Worm (Caenorhabditis elegans) whole organism, young adult: ENCODE results near the gene srh-212.

ENCODE experiments used
- B0035.1 ChIP-seq: sonication (generic microtip); optimal IDR thresholded peaks from 2 replicates; lab custom pipeline; 2016; ENCODE audit warnings: missing genetic modification characterization, mild to moderate bottlenecking, missing compliant biosample characterization, missing genotype, missing genetic modification reagents
- B0261.1 ChIP-seq: sonication (generic microtip); optimal IDR thresholded peaks from 2 replicates; lab custom pipeline; 2016; ENCODE audit warnings: mild to moderate bottlenecking, missing genetic modification characterization, moderate library complexity, missing compliant biosample characterization
- B0336.3 ChIP-seq: fragments of 200-800 bp; sonication (Bioruptor generic); IDR thresholded peaks from 2 replicates; pipeline ENCODE4 v1.3.6; 2022; ENCODE audit warnings: missing genetic modification characterization, missing compliant biosample characterization
- F10E7.11 ChIP-seq: sonication (generic microtip); optimal IDR thresholded peaks from 2 replicates; lab custom pipeline; 2017; ENCODE audit warnings: mild to moderate bottlenecking, missing genetic modification characterization, moderate library complexity, missing compliant biosample characterization
- F49E8.2 ChIP-seq: sonication (generic microtip); optimal IDR thresholded peaks from 3 replicates; lab custom pipeline; 2017; ENCODE audit warnings: missing genetic modification characterization, mild to moderate bottlenecking, missing compliant biosample characterization, antibody characterized with exemption, moderate library complexity; ENCODE audit not compliant: insufficient read depth
- T26A5.8 ChIP-seq: sonication (generic microtip); optimal IDR thresholded peaks from 2 replicates; lab custom pipeline; 2016; ENCODE audit warnings: missing genetic modification characterization, missing compliant biosample characterization
- Y53G8AR.9 ChIP-seq: fragments of 200-800 bp; sonication (Bioruptor generic); conservative IDR thresholded peaks from 2 replicates; pipeline ENCODE4 v1.3.6; 2022; ENCODE audit warnings: missing genetic modification reagents, missing genetic modification characterization, missing compliant biosample characterization
- Y56A3A.18 ChIP-seq: fragments of 200-800 bp; sonication (Bioruptor generic); IDR thresholded peaks from 2 replicates; pipeline ENCODE4 v1.3.6; 2022; ENCODE audit warnings: missing genetic modification reagents, missing genetic modification characterization, missing compliant biosample characterization
- Y79H2A.3 ChIP-seq: fragments of 200-800 bp; sonication (Bioruptor generic); conservative IDR thresholded peaks from 2 replicates; pipeline ENCODE4 v1.3.6; 2022; ENCODE audit warnings: missing genetic modification reagents, missing genetic modification characterization, missing compliant biosample characterization
- atf-7 ChIP-seq: sonication (generic microtip); optimal IDR thresholded peaks from 2 replicates; lab custom pipeline; 2017; ENCODE audit warnings: mild to moderate bottlenecking, missing genetic modification characterization, missing compliant biosample characterization
- athp-1 ChIP-seq: sonication (generic microtip); optimal IDR thresholded peaks from 2 replicates; lab custom pipeline; 2017; ENCODE audit warnings: mild to moderate bottlenecking, missing genetic modification characterization, missing compliant biosample characterization
- attf-3 ChIP-seq: fragments of 200-800 bp; sonication (Bioruptor generic); conservative IDR thresholded peaks from 2 replicates; pipeline ENCODE4 v1.3.6; 2022; ENCODE audit warnings: missing genetic modification reagents, missing genetic modification characterization, missing compliant biosample characterization
- attf-6 ChIP-seq: fragments of 200-800 bp; sonication (Bioruptor generic); IDR thresholded peaks from 2 replicates; pipeline ENCODE4 v1.3.6; 2022; ENCODE audit warnings: missing genetic modification reagents, missing genetic modification characterization, missing compliant biosample characterization
- cebp-1 ChIP-seq, 2 experiments: fragments of 200-800 bp in 1 of 2; sonication (Bioruptor generic) in 1 of 2; sonication (generic microtip) in 1 of 2; IDR thresholded peaks in 1 of 2; optimal IDR thresholded peaks in 1 of 2; 2 replicates each; pipeline versions ENCODE4 v1.3.6 to Lab custom; 2017 to 2022; ENCODE audit warnings: missing compliant biosample characterization in 2 of 2, missing genetic modification characterization in 2 of 2, mild to moderate bottlenecking in 1 of 2, missing genetic modification reagents in 1 of 2, moderate library complexity in 1 of 2
- ceh-100 ChIP-seq: fragments of 200-800 bp; sonication (Bioruptor generic); IDR thresholded peaks from 2 replicates; pipeline ENCODE4 v1.3.6; 2022; ENCODE audit warnings: missing genetic modification reagents, missing genetic modification characterization, missing compliant biosample characterization
- dpff-1 ChIP-seq: sonication (generic microtip); optimal IDR thresholded peaks from 2 replicates; lab custom pipeline; 2017; ENCODE audit warnings: mild to moderate bottlenecking, missing genetic modification characterization, missing compliant biosample characterization
- efl-1 ChIP-seq: fragments of 150-350 bp; optimal IDR thresholded peaks from 2 replicates; lab custom pipeline; 2014; ENCODE audit warnings: missing biosample characterization, missing genetic modification reagents, missing genetic modification characterization
- egl-44 ChIP-seq: fragments of 200-800 bp; sonication (Bioruptor generic); IDR thresholded peaks from 2 replicates; pipeline ENCODE4 v1.3.6; 2022; ENCODE audit warnings: missing genetic modification reagents, missing genetic modification characterization, missing compliant biosample characterization
- ekl-4 ChIP-seq: fragments of 200-800 bp; sonication (Bioruptor generic); IDR thresholded peaks from 2 replicates; pipeline ENCODE4 v1.3.6; 2022; ENCODE audit warnings: missing genetic modification reagents, missing genetic modification characterization, missing compliant biosample characterization
- him-1 ChIP-seq: sonication (generic microtip); optimal IDR thresholded peaks from 2 replicates; lab custom pipeline; 2016; ENCODE audit warnings: missing genotype, missing genetic modification reagents, missing genetic modification characterization, missing compliant biosample characterization
- hlh-12 ChIP-seq: sonication (generic microtip); optimal IDR thresholded peaks from 2 replicates; lab custom pipeline; 2016; ENCODE audit warnings: missing genetic modification characterization, missing compliant biosample characterization
- hrde-1 ChIP-seq: sonication (generic microtip); optimal IDR thresholded peaks from 2 replicates; lab custom pipeline; 2016; ENCODE audit warnings: missing genetic modification characterization, mild to moderate bottlenecking, missing compliant biosample characterization, moderate library complexity, missing genotype, missing genetic modification reagents, borderline replicate concordance
- let-607 ChIP-seq, 2 experiments: fragments of 200-800 bp in 1 of 2; sonication (Bioruptor generic) in 1 of 2; sonication (generic microtip) in 1 of 2; optimal IDR thresholded peaks; 2 replicates each; lab custom pipeline; 2016 to 2018; ENCODE audit warnings: mild to moderate bottlenecking in 2 of 2, missing compliant biosample characterization in 2 of 2, missing genetic modification characterization in 2 of 2, moderate library complexity in 2 of 2, missing genotype in 1 of 2
- lin-35 ChIP-seq, 3 experiments: fragments of 150-350 bp in 2 of 3; sonication (generic microtip) in 1 of 3; optimal IDR thresholded peaks; 2 replicates each; lab custom pipeline; 2014 to 2018; ENCODE audit warnings: missing biosample characterization in 3 of 3, missing genetic modification characterization in 3 of 3, missing genetic modification reagents in 3 of 3
- lin-54 ChIP-seq: fragments of 200-800 bp; sonication (Bioruptor generic); optimal IDR thresholded peaks from 2 replicates; lab custom pipeline; 2018; ENCODE audit warnings: mild to moderate bottlenecking, missing genetic modification characterization, missing compliant biosample characterization
- lsy-27 ChIP-seq: sonication (generic microtip); optimal IDR thresholded peaks from 2 replicates; lab custom pipeline; 2017; ENCODE audit warnings: missing genetic modification characterization, mild to moderate bottlenecking, missing compliant biosample characterization, antibody characterized with exemption, missing genotype, borderline replicate concordance; ENCODE audit not compliant: insufficient read depth
- mcd-1 ChIP-seq: fragments of 200-800 bp; sonication (Bioruptor generic); IDR thresholded peaks from 2 replicates; pipeline ENCODE4 v1.3.6; 2022; ENCODE audit warnings: missing genetic modification reagents, missing genetic modification characterization, missing compliant biosample characterization
- mes-4 ChIP-seq: sonication (generic microtip); optimal IDR thresholded peaks from 2 replicates; lab custom pipeline; 2016; ENCODE audit warnings: missing genotype, missing genetic modification characterization, missing compliant biosample characterization
- mxl-1 ChIP-seq: sonication (generic microtip); optimal IDR thresholded peaks from 2 replicates; lab custom pipeline; 2016; ENCODE audit warnings: missing genetic modification characterization, missing compliant biosample characterization
- nfya-1 ChIP-seq: sonication (generic microtip); optimal IDR thresholded peaks from 2 replicates; lab custom pipeline; 2017; ENCODE audit warnings: antibody characterized with exemption, missing compliant biosample characterization, missing genetic modification characterization, borderline replicate concordance; ENCODE audit not compliant: insufficient read depth
- nfyb-1 ChIP-seq: fragments of 200-800 bp; sonication (Bioruptor generic); IDR thresholded peaks from 2 replicates; pipeline ENCODE4 v1.3.6; 2022; ENCODE audit warnings: missing genetic modification reagents, missing genetic modification characterization, missing compliant biosample characterization
- pbrm-1 ChIP-seq: fragments of 200-800 bp; sonication (Bioruptor generic); IDR thresholded peaks from 2 replicates; pipeline ENCODE4 v1.3.6; 2022; ENCODE audit warnings: missing genetic modification reagents, missing genetic modification characterization, missing compliant biosample characterization
- rcor-1 ChIP-seq: fragments of 200-800 bp; sonication (Bioruptor generic); IDR thresholded peaks from 2 replicates; pipeline ENCODE4 v1.3.6; 2022; ENCODE audit warnings: missing genetic modification reagents, missing genetic modification characterization, missing compliant biosample characterization
- rec-8 ChIP-seq, 2 experiments: sonication (generic microtip); optimal IDR thresholded peaks; 2 replicates each; lab custom pipeline; 2016; ENCODE audit warnings: mild to moderate bottlenecking in 2 of 2, missing genetic modification characterization in 2 of 2, missing genetic modification reagents in 2 of 2, missing genotype in 2 of 2, missing biosample characterization in 1 of 2, missing compliant biosample characterization in 1 of 2, moderate library complexity in 1 of 2
- snpc-1.1 ChIP-seq: sonication (generic microtip); optimal IDR thresholded peaks from 2 replicates; lab custom pipeline; 2017; ENCODE audit warnings: missing genetic modification characterization, mild to moderate bottlenecking, missing compliant biosample characterization, antibody characterized with exemption, moderate library complexity, missing genotype, missing genetic modification reagents; ENCODE audit not compliant: insufficient read depth
- snpc-1.3 ChIP-seq: sonication (generic microtip); optimal IDR thresholded peaks from 2 replicates; lab custom pipeline; 2017; ENCODE audit warnings: missing genetic modification characterization, mild to moderate bottlenecking, missing compliant biosample characterization, antibody characterized with exemption, moderate library complexity, missing genotype, missing genetic modification reagents; ENCODE audit not compliant: insufficient read depth
- snpc-4 ChIP-seq, 5 experiments: fragments of 150-350 bp in 1 of 5; sonication (generic microtip) in 4 of 5; optimal IDR thresholded peaks; 2 replicates each; lab custom pipeline; 2014 to 2018; ENCODE audit warnings: missing genetic modification characterization in 5 of 5, missing biosample characterization in 3 of 5, antibody characterized with exemption in 2 of 5, mild to moderate bottlenecking in 2 of 5, missing compliant biosample characterization in 2 of 5, missing genotype in 2 of 5, moderate library complexity in 2 of 5, missing genetic modification reagents in 1 of 5
- somi-1 ChIP-seq: fragments of 200-800 bp; sonication (Bioruptor generic); optimal IDR thresholded peaks from 2 replicates; lab custom pipeline; 2018; ENCODE audit warnings: mild to moderate bottlenecking, missing genetic modification characterization, missing compliant biosample characterization
- tbx-9 ChIP-seq: sonication (generic microtip); optimal IDR thresholded peaks from 2 replicates; lab custom pipeline; 2016; ENCODE audit warnings: borderline replicate concordance, missing genetic modification characterization, inconsistent platforms, missing compliant biosample characterization
- unc-130 ChIP-seq: sonication (generic microtip); optimal IDR thresholded peaks from 2 replicates; lab custom pipeline; 2016; ENCODE audit warnings: missing genetic modification reagents, missing genetic modification characterization, missing compliant biosample characterization
- ztf-18 ChIP-seq: sonication (generic microtip); optimal IDR thresholded peaks from 2 replicates; lab custom pipeline; 2016; ENCODE audit warnings: missing genotype, mild to moderate bottlenecking, missing genetic modification characterization, missing compliant biosample characterization
- ztf-25 ChIP-seq: fragments of 200-800 bp; sonication (Bioruptor generic); IDR thresholded peaks from 2 replicates; pipeline ENCODE4 v1.3.6; 2022; ENCODE audit warnings: missing genetic modification reagents, missing genetic modification characterization, missing compliant biosample characterization

Gene srh-212

DNA sequence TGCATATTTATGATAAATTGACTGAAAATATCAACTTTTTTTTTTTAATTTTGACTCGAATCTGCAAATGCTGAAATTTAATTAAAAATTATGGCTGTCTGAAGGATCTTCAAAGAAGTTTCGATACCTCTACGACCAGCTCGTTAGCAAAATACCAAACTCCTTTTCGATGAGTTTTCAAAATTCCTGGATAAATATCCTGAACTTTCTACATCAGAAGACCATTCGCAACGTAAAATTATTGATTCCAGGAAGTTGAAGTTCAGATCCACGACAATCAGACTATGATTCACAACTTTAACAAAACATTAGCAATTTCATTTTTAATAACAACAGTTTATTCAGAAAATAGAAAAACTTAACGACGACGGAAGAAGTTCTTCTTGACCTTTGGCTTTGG, 11.9 kb downstream of the srh-212 start (continued):
- TF ChIP-seq B0336.3 (GFP tag; lab: Robert Waterston, UW) (peak; percentile 93), Y53G8AR.9 (peak; percentile 77), ekl-4 (GFP tag; lab: Robert Waterston, UW) (peak; percentile 79; the same call in 1 of the 2 replicates), attf-3 (GFP tag; lab: Robert Waterston, UW) (peak; percentile 19; the same call in 1 of the 2 replicates), egl-44 (GFP tag; lab: Robert Waterston, UW) (no peak), ceh-100 (peak; percentile 33; the same call in 1 of the 2 replicates), ztf-25 (GFP tag; lab: Robert Waterston, UW) (peak; percentile 35; the same call in 1 of the 2 replicates), mes-4 (tag; lab: Kevin White, UChicago) (no peak), mxl-1 (tag; lab: Kevin White, UChicago) (peak; percentile 21), mcd-1 (GFP tag; lab: Robert Waterston, UW) (peak; percentile 29; the same call in 1 of the 2 replicates), him-1 (tag; lab: Kevin White, UChicago) (peak; percentile 73), T26A5.8 (tag; lab: Kevin White, UChicago) (no peak), unc-130 (GFP tag; lab: Kevin White, UChicago) (peak; percentile 90), attf-6 (GFP tag; lab: Robert Waterston, UW) (0 out of 2 replicates have a peak, but pooled peaks have one; percentile 61), snpc-1.1 (peak; percentile 80), Y79H2A.3 (peak; percentile 68), tbx-9 (tag; lab: Kevin White, UChicago) (no peak), athp-1 (tag; lab: Kevin White, UChicago) (peak; percentile 51), B0035.1 (tag; lab: Kevin White, UChicago) (peak; percentile 14), nfyb-1 (peak; percentile 71), snpc-4 (GFP tag; optimal IDR thresholded peaks at IDR 0.05; lab: Kevin White, UChicago) (peak; percentile 66), snpc-4 (tag; optimal IDR thresholded peaks at IDR 0.05; lab: Kevin White, UChicago) (peak in 2 of 4 experiments; percentile 24 to 53), snpc-1.3 (tag; lab: Kevin White, UChicago) (peak; percentile 85), nfya-1 (tag; lab: Kevin White, UChicago) (no peak), B0261.1 (tag; lab: Kevin White, UChicago) (peak; percentile 19), ztf-18 (tag; lab: Kevin White, UChicago) (peak; percentile 5), efl-1 (GFP tag; lab: Kevin White, UChicago) (peak; percentile 52), dpff-1 (tag; lab: Kevin White, UChicago) (no peak), somi-1 (GFP tag; lab: Kevin White, UChicago) (no peak), hrde-1 (tag; lab: Kevin White, UChicago) (peak; percentile 96), cebp-1 (GFP tag; IDR thresholded peaks at IDR 0.05; lab: Robert Waterston, UW) (no peak), cebp-1 (tag; optimal IDR thresholded peaks at IDR 0.05; lab: Kevin White, UChicago) (peak; percentile 41), lin-35 (GFP tag; optimal IDR thresholded peaks at IDR 0.05; lab: Kevin White, UChicago) (peak in 2 of 3 experiments; percentile 4 to 63), lin-54 (GFP tag; lab: Kevin White, UChicago) (peak; percentile 54), rcor-1 (GFP tag; lab: Robert Waterston, UW) (peak; percentile 68), let-607 (tag; optimal IDR thresholded peaks at IDR 0.05; lab: Kevin White, UChicago) (peak in 1 of 2 experiments; percentile 7), atf-7 (tag; lab: Kevin White, UChicago) (peak; percentile 38), hlh-12 (tag; lab: Kevin White, UChicago) (no peak), F10E7.11 (tag; lab: Kevin White, UChicago) (no peak), Y56A3A.18 (GFP tag; lab: Robert Waterston, UW) (no peak), lsy-27 (no peak), rec-8 (tag; optimal IDR thresholded peaks at IDR 0.05; lab: Kevin White, UChicago) (peak in 1 of 2 experiments; percentile 17), pbrm-1 (GFP tag; lab: Robert Waterston, UW) (peak; percentile 51), F49E8.2 (tag; lab: Kevin White, UChicago) (peak; percentile 77)
